Worm (Caenorhabditis elegans): Measurements from ENCODE around the gene ran-5.

- TF ChIP-seq mep-1 (tag; optimal IDR thresholded peaks at IDR 0.05) = no peak
- no peak for TF ChIP-seq nhr-76 (tag; optimal IDR thresholded peaks at IDR 0.05)
- no peak for TF ChIP-seq daf-16 (GFP tag; optimal IDR thresholded peaks at IDR 0.05)
- no peak for TF ChIP-seq daf-16 (tag; optimal IDR thresholded peaks at IDR 0.05)
Measured at ce11 chrII:6080743-6081142, 32.8 kb downstream of the ran-5 start, which contains the start of gene fbf-1.
